Fruit fly (Drosophila melanogaster) whole organism, adult: Measurements from ENCODE around the gene CG13738.

Source experiments
- CG11617 ChIP-seq: fragments of 200-800 bp; sonication (Bioruptor generic); optimal IDR thresholded peaks from 2 replicates; lab custom pipeline; 2017; ENCODE audit warnings: mild to moderate bottlenecking, missing biosample characterization, missing genetic modification reagents, missing genetic modification characterization
- CG12768 ChIP-seq: fragments of 200-800 bp; sonication (Bioruptor generic); optimal IDR thresholded peaks from 2 replicates; lab custom pipeline; 2017; ENCODE audit warnings: missing biosample characterization, missing genetic modification characterization, mild to moderate bottlenecking, moderate library complexity, missing genetic modification reagents
- CG14711 ChIP-seq: fragments of 200-800 bp; sonication (Bioruptor generic); optimal IDR thresholded peaks from 2 replicates; lab custom pipeline; 2018; ENCODE audit warnings: missing biosample characterization, mild to moderate bottlenecking, missing genetic modification characterization, moderate library complexity
- CG1620 ChIP-seq: fragments of 200-800 bp; sonication (Bioruptor generic); optimal IDR thresholded peaks from 2 replicates; lab custom pipeline; 2016; ENCODE audit warnings: missing biosample characterization, missing genetic modification characterization
- CG33017 ChIP-seq: fragments of 200-800 bp; sonication (Bioruptor generic); optimal IDR thresholded peaks from 2 replicates; lab custom pipeline; 2018; ENCODE audit warnings: missing biosample characterization, mild to moderate bottlenecking, missing genetic modification characterization, moderate library complexity
- CG5204 ChIP-seq: fragments of 200-800 bp; sonication (Bioruptor generic); optimal IDR thresholded peaks from 2 replicates; lab custom pipeline; 2016; ENCODE audit warnings: missing biosample characterization, missing genetic modification characterization
- CG7045 ChIP-seq: fragments of 200-800 bp; sonication (Bioruptor generic); optimal IDR thresholded peaks from 2 replicates; lab custom pipeline; 2017; ENCODE audit warnings: missing biosample characterization, mild to moderate bottlenecking, missing genetic modification characterization
- CG7101 ChIP-seq: fragments of 200-800 bp; sonication (Bioruptor generic); optimal IDR thresholded peaks from 2 replicates; lab custom pipeline; 2018; ENCODE audit warnings: missing biosample characterization, mild to moderate bottlenecking, missing genetic modification characterization, moderate library complexity
- Clk ChIP-seq: fragments of 200-800 bp; sonication (Bioruptor generic); optimal IDR thresholded peaks from 2 replicates; lab custom pipeline; 2017; ENCODE audit warnings: missing biosample characterization, missing genetic modification characterization
- Crg-1 ChIP-seq: fragments of 200-800 bp; sonication (Bioruptor generic); optimal IDR thresholded peaks from 2 replicates; lab custom pipeline; 2016; ENCODE audit warnings: missing biosample characterization, missing genetic modification characterization
- Hr96 ChIP-seq: fragments of 200-800 bp; sonication (Bioruptor generic); optimal IDR thresholded peaks from 2 replicates; lab custom pipeline; 2016; ENCODE audit warnings: missing biosample characterization, missing genetic modification characterization
- Mnt ChIP-seq: fragments of 200-800 bp; sonication (Bioruptor generic); optimal IDR thresholded peaks from 2 replicates; lab custom pipeline; 2016; ENCODE audit warnings: missing biosample characterization, mild to moderate bottlenecking, missing genetic modification characterization
- bab1 ChIP-seq: fragments of 200-800 bp; sonication (Bioruptor generic); optimal IDR thresholded peaks from 3 replicates; lab custom pipeline; 2019; ENCODE audit warnings: missing biosample characterization, mild to moderate bottlenecking, missing genetic modification characterization, moderate library complexity
- cic ChIP-seq: fragments of 200-800 bp; sonication (Bioruptor generic); optimal IDR thresholded peaks from 2 replicates; lab custom pipeline; 2017; ENCODE audit warnings: missing biosample characterization, mild to moderate bottlenecking, missing genetic modification characterization, moderate library complexity
- cnc ChIP-seq, 2 experiments: fragments of >200 bp; optimal IDR thresholded peaks; 2 replicates each; lab custom pipeline; 2017
- kay ChIP-seq: fragments of 200-800 bp; sonication (Bioruptor generic); peaks from one replicate; lab custom pipeline; 2016; ENCODE audit warnings: missing biosample characterization, missing genetic modification characterization, borderline replicate concordance
- ovo ChIP-seq: fragments of 200-800 bp; sonication (Bioruptor generic); optimal IDR thresholded peaks from 2 replicates; lab custom pipeline; 2016; ENCODE audit warnings: missing biosample characterization, missing genetic modification characterization
- pad ChIP-seq: fragments of 200-800 bp; sonication (Bioruptor generic); optimal IDR thresholded peaks from 3 replicates; lab custom pipeline; 2017; ENCODE audit warnings: missing biosample characterization, missing genetic modification characterization, mild to moderate bottlenecking, moderate library complexity, missing genetic modification reagents
- tj ChIP-seq: fragments of 200-800 bp; sonication (Bioruptor generic); optimal IDR thresholded peaks from 3 replicates; lab custom pipeline; 2017; ENCODE audit warnings: missing biosample characterization, mild to moderate bottlenecking, missing genetic modification characterization, moderate library complexity
- toe ChIP-seq: fragments of 200-800 bp; sonication (Bioruptor generic); optimal IDR thresholded peaks from 2 replicates; lab custom pipeline; 2016; ENCODE audit warnings: missing biosample characterization, missing genetic modification characterization

Gene CG13738

dm6 chr3L:13952484-13953048 is 20.7 kb downstream of the CG13738 start:
- TF ChIP-seq ovo (GFP tag; lab: Kevin White, UChicago) (no peak), cic (GFP tag; lab: Kevin White, UChicago) (no peak), Mnt (GFP tag; lab: Kevin White, UChicago) (peak; percentile 49), kay (GFP tag; lab: Kevin White, UChicago) (peak; percentile 94), tj (peak; percentile 5), Clk (GFP tag; lab: Kevin White, UChicago) (no peak), CG1620 (GFP tag; lab: Kevin White, UChicago) (no peak)

- TF ChIP-seq Hr96 (no peak), cic (GFP tag; lab: Kevin White, UChicago) (no peak), tj (peak; percentile 93), CG5204 (GFP tag; lab: Kevin White, UChicago) (no peak), CG14711 (no peak), cnc (optimal IDR thresholded peaks at IDR 0.05; lab: Kevin White, UChicago) (no peak)
Measured at dm6 chr3L:13951564-13951963, 21.7 kb downstream of the CG13738 start.

dm6 chr3L:13949440-13950066 is 23.7 kb downstream of the CG13738 start:
- TF ChIP-seq Mnt (GFP tag; lab: Kevin White, UChicago): no peak
- TF ChIP-seq CG12768 (GFP tag; lab: Kevin White, UChicago): no peak
- TF ChIP-seq Hr96: no peak
- TF ChIP-seq tj: peak; percentile 7

dm6 chr3L:13946003-13946402 is 27.3 kb downstream of the CG13738 start:
- TF ChIP-seq CG11617 (GFP tag; lab: Kevin White, UChicago) (no peak), ovo (GFP tag; lab: Kevin White, UChicago) (no peak), kay (GFP tag; lab: Kevin White, UChicago) (peak; percentile 61), Mnt (GFP tag; lab: Kevin White, UChicago) (no peak), Hr96 (no peak), CG14711 (no peak)

- TF ChIP-seq CG7045 (GFP tag; lab: Kevin White, UChicago) (no peak), CG12768 (GFP tag; lab: Kevin White, UChicago) (peak; percentile 60), kay (GFP tag; lab: Kevin White, UChicago) (peak; percentile 18), Mnt (GFP tag; lab: Kevin White, UChicago) (peak; percentile 4), CG7101 (tag; lab: Kevin White, UChicago) (no peak), cic (GFP tag; lab: Kevin White, UChicago) (peak; percentile 61), pad (GFP tag; lab: Kevin White, UChicago) (peak; percentile 64)
Measured at dm6 chr3L:13939151-13939499, 34.2 kb downstream of the CG13738 start, which contains the start of gene CG32137. Gene CG32137 (plus strand): TSS chr3L:13939250.

dm6 chr3L:13938470-13939150 is 34.7 kb downstream of the CG13738 start:
- TF ChIP-seq CG14711 (peak; percentile 82), cic (GFP tag; lab: Kevin White, UChicago) (no peak), CG33017 (tag; lab: Kevin White, UChicago) (peak; percentile 65), CG12768 (GFP tag; lab: Kevin White, UChicago) (peak; percentile 83), Clk (GFP tag; lab: Kevin White, UChicago) (peak; percentile 57), cnc (optimal IDR thresholded peaks at IDR 0.05; lab: Kevin White, UChicago) (no peak), Hr96 (peak; percentile 86), CG1620 (GFP tag; lab: Kevin White, UChicago) (peak; percentile 73), CG11617 (GFP tag; lab: Kevin White, UChicago) (peak; percentile 90), bab1 (GFP tag; lab: Kevin White, UChicago) (peak; percentile 95), tj (peak; percentile 57), toe (GFP tag; lab: Kevin White, UChicago) (peak; percentile 84), Crg-1 (GFP tag; lab: Kevin White, UChicago) (peak; percentile 82), Mnt (GFP tag; lab: Kevin White, UChicago) (no peak), ovo (GFP tag; lab: Kevin White, UChicago) (peak; percentile 25), CG7045 (GFP tag; lab: Kevin White, UChicago) (peak; percentile 90), CG5204 (GFP tag; lab: Kevin White, UChicago) (peak; percentile 88), pad (GFP tag; lab: Kevin White, UChicago) (peak; percentile 72), CG7101 (tag; lab: Kevin White, UChicago) (peak; percentile 74), kay (GFP tag; lab: Kevin White, UChicago) (peak; percentile 38)

dm6 chr3L:13936771-13937170 is 36.5 kb downstream of the CG13738 start:
- no peak for TF ChIP-seq Clk (GFP tag; lab: Kevin White, UChicago)
- no peak for TF ChIP-seq kay (GFP tag; lab: Kevin White, UChicago)
- no peak for TF ChIP-seq cic (GFP tag; lab: Kevin White, UChicago)
- no peak for TF ChIP-seq bab1 (GFP tag; lab: Kevin White, UChicago)
- TF ChIP-seq CG7101 (tag; lab: Kevin White, UChicago): no peak
- TF ChIP-seq CG5204 (GFP tag; lab: Kevin White, UChicago): no peak
- TF ChIP-seq pad (GFP tag; lab: Kevin White, UChicago): no peak
- no peak for TF ChIP-seq CG12768 (GFP tag; lab: Kevin White, UChicago)
- no peak for TF ChIP-seq tj
- TF ChIP-seq cnc (optimal IDR thresholded peaks at IDR 0.05; lab: Kevin White, UChicago): no peak
- TF ChIP-seq Crg-1 (GFP tag; lab: Kevin White, UChicago): no peak
- TF ChIP-seq toe (GFP tag; lab: Kevin White, UChicago): no peak
- TF ChIP-seq Hr96: no peak
- no peak for TF ChIP-seq CG1620 (GFP tag; lab: Kevin White, UChicago)
